Fruit fly (Drosophila melanogaster) whole organism, embryonic: Measurements from ENCODE around the gene Rpt6.
A peak's percentile ranks its signal among the peaks of the same experiment; 100 is the strongest.

Experiments
- Awh ChIP-seq: fragments of 200-800 bp; sonication (Bioruptor generic); IDR thresholded peaks from 2 replicates; pipeline ENCODE4, ENCODE4 v1.3.6; 2022; ENCODE audit warnings: missing biosample characterization, missing genetic modification characterization
- BEAF-32 ChIP-seq: fragments of 200-800 bp; sonication (Bioruptor generic); optimal IDR thresholded peaks from 3 replicates; lab custom pipeline; 2017; ENCODE audit warnings: missing biosample characterization, missing genetic modification characterization, mild to moderate bottlenecking, moderate library complexity, missing genetic modification reagents
- CG10565 ChIP-seq: fragments of 200-800 bp; sonication (Bioruptor generic); optimal IDR thresholded peaks from 3 replicates; lab custom pipeline; 2016; ENCODE audit warnings: missing biosample characterization, mild to moderate bottlenecking, missing genetic modification characterization
- CG11723 ChIP-seq: fragments of 200-800 bp; sonication (Bioruptor generic); optimal IDR thresholded peaks from 2 replicates; lab custom pipeline; 2017; ENCODE audit warnings: missing biosample characterization, mild to moderate bottlenecking, missing genetic modification characterization
- CG13424 ChIP-seq: fragments of 200-800 bp; sonication (Bioruptor generic); optimal IDR thresholded peaks from 2 replicates; lab custom pipeline; 2019; ENCODE audit warnings: missing biosample characterization, mild to moderate bottlenecking, missing genetic modification characterization, moderate library complexity
- CG14710 ChIP-seq: fragments of 200-800 bp; sonication (Bioruptor generic); optimal IDR thresholded peaks from 3 replicates; lab custom pipeline; 2019; ENCODE audit warnings: missing biosample characterization, mild to moderate bottlenecking, missing genetic modification characterization, moderate library complexity
- CG15011 ChIP-seq: fragments of 200-800 bp; sonication (Bioruptor generic); optimal IDR thresholded peaks from 3 replicates; lab custom pipeline; 2018; ENCODE audit warnings: missing biosample characterization, mild to moderate bottlenecking, missing genetic modification characterization
- CG17328 ChIP-seq: fragments of 200-800 bp; sonication (Bioruptor generic); IDR thresholded peaks from 2 replicates; pipeline ENCODE4 v1.3.6; 2022; ENCODE audit warnings: missing biosample characterization, missing genetic modification characterization
- CG17802 ChIP-seq: fragments of 200-800 bp; sonication (Bioruptor generic); optimal IDR thresholded peaks from 2 replicates; lab custom pipeline; 2018; ENCODE audit warnings: missing biosample characterization, mild to moderate bottlenecking, missing genetic modification characterization, moderate library complexity
- CG1792 ChIP-seq: fragments of 200-800 bp; sonication (Bioruptor generic); optimal IDR thresholded peaks from 2 replicates; lab custom pipeline; 2016; ENCODE audit warnings: missing biosample characterization, missing genetic modification characterization
- CG18599 ChIP-seq: fragments of 200-800 bp; sonication (Bioruptor generic); optimal IDR thresholded peaks from 3 replicates; lab custom pipeline; 2017; ENCODE audit warnings: missing biosample characterization, missing genetic modification characterization, mild to moderate bottlenecking, moderate library complexity, missing genetic modification reagents
- CG3995 ChIP-seq: fragments of 200-800 bp; sonication (Bioruptor generic); optimal IDR thresholded peaks from 3 replicates; lab custom pipeline; 2016; ENCODE audit warnings: missing biosample characterization, missing genetic modification characterization
- CG6689 ChIP-seq: fragments of 200-800 bp; sonication (Bioruptor generic); IDR thresholded peaks from 2 replicates; pipeline ENCODE4 v1.3.6; 2022; ENCODE audit warnings: missing biosample characterization, missing genetic modification characterization
- CG6765 ChIP-seq: fragments of 200-800 bp; sonication (Bioruptor generic); optimal IDR thresholded peaks from 3 replicates; lab custom pipeline; 2017; ENCODE audit warnings: missing biosample characterization, mild to moderate bottlenecking, missing genetic modification characterization
- CG8281 ChIP-seq: fragments of 200-800 bp; sonication (Bioruptor generic); optimal IDR thresholded peaks from 2 replicates; lab custom pipeline; 2018; ENCODE audit warnings: missing biosample characterization, mild to moderate bottlenecking, missing genetic modification characterization, moderate library complexity
- CG9876 ChIP-seq: fragments of 200-800 bp; sonication (Bioruptor generic); optimal IDR thresholded peaks from 2 replicates; lab custom pipeline; 2016; ENCODE audit warnings: missing biosample characterization, missing genetic modification characterization
- E2f1 ChIP-seq: fragments of 200-800 bp; sonication (Bioruptor generic); IDR thresholded peaks from 2 replicates; pipeline ENCODE4 v1.3.6; 2022; ENCODE audit warnings: missing biosample characterization, missing genetic modification characterization
- Fer1 ChIP-seq: fragments of 200-800 bp; sonication (Bioruptor generic); optimal IDR thresholded peaks from 2 replicates; lab custom pipeline; 2017; ENCODE audit warnings: missing biosample characterization, mild to moderate bottlenecking, missing genetic modification characterization
- HLH3B ChIP-seq: fragments of 200-800 bp; sonication (Bioruptor generic); IDR thresholded peaks from 2 replicates; pipeline ENCODE4 v1.3.6; 2022; ENCODE audit warnings: missing biosample characterization, missing genetic modification characterization
- HLH4C ChIP-seq: fragments of 200-800 bp; sonication (Bioruptor generic); IDR thresholded peaks from 3 replicates; pipeline ENCODE4 v1.3.6; 2022; ENCODE audit warnings: missing biosample characterization, missing genetic modification characterization; ENCODE audit not compliant: partially characterized antibody
- Hr78 ChIP-seq, 2 experiments: fragments of 200-800 bp in 1 of 2; fragments of >200 bp in 1 of 2; sonication (Bioruptor generic) in 1 of 2; optimal IDR thresholded peaks; 2 replicates each; lab custom pipeline; 2017 to 2019; ENCODE audit warnings: missing biosample characterization in 2 of 2, missing genetic modification characterization in 2 of 2, mild to moderate bottlenecking in 1 of 2, moderate library complexity in 1 of 2
- Kr ChIP-seq: fragments of 200-800 bp; sonication (Bioruptor generic); optimal IDR thresholded peaks from 2 replicates; lab custom pipeline; 2017; ENCODE audit warnings: missing biosample characterization, mild to moderate bottlenecking, missing genetic modification characterization
- Max ChIP-seq: fragments of 200-800 bp; sonication (Bioruptor generic); optimal IDR thresholded peaks from 2 replicates; lab custom pipeline; 2016; ENCODE audit warnings: missing biosample characterization, mild to moderate bottlenecking, missing genetic modification characterization
- NC2α ChIP-seq: fragments of 200-800 bp; sonication (Bioruptor generic); optimal IDR thresholded peaks from 2 replicates; lab custom pipeline; 2016; ENCODE audit warnings: missing biosample characterization, missing genetic modification characterization
- Neu2 ChIP-seq: fragments of 200-800 bp; sonication (Bioruptor generic); optimal IDR thresholded peaks from 3 replicates; lab custom pipeline; 2016; ENCODE audit warnings: missing biosample characterization, missing genetic modification characterization, borderline replicate concordance
- NfI ChIP-seq: fragments of 200-800 bp; sonication (Bioruptor generic); optimal IDR thresholded peaks from 3 replicates; lab custom pipeline; 2018; ENCODE audit warnings: missing biosample characterization, mild to moderate bottlenecking, missing genetic modification characterization, moderate library complexity
- Ptx1 ChIP-seq: fragments of 200-800 bp; sonication (Bioruptor generic); IDR thresholded peaks from 2 replicates; pipeline ENCODE4 v1.3.6; 2022; ENCODE audit warnings: missing biosample characterization, missing genetic modification characterization
- Sin3A ChIP-seq: fragments of >200 bp; optimal IDR thresholded peaks from 2 replicates; lab custom pipeline; 2018
- Trl ChIP-seq, 3 experiments: fragments of >200 bp in 2 of 3; fragments of 200-800 bp in 1 of 3; sonication (Bioruptor generic) in 1 of 3; optimal IDR thresholded peaks; 2 replicates in 1 of 3; 3 replicates in 2 of 3; lab custom pipeline; 2016 to 2017; ENCODE audit warnings: missing biosample characterization in 1 of 3, missing genetic modification characterization in 1 of 3
- Xrp1 ChIP-seq: fragments of 200-800 bp; sonication (Bioruptor generic); IDR thresholded peaks from 2 replicates; pipeline ENCODE4 v1.3.6; 2022; ENCODE audit warnings: missing biosample characterization, missing genetic modification characterization
- abd-A ChIP-seq: fragments of 200-800 bp; sonication (Bioruptor generic); optimal IDR thresholded peaks from 3 replicates; lab custom pipeline; 2019; ENCODE audit warnings: missing biosample characterization, mild to moderate bottlenecking, missing genetic modification characterization, moderate library complexity
- cas ChIP-seq: fragments of 200-800 bp; sonication (Bioruptor generic); IDR thresholded peaks from 2 replicates; pipeline ENCODE4 v1.3.6; 2022; ENCODE audit warnings: missing biosample characterization, missing genetic modification characterization
- chinmo ChIP-seq: fragments of 200-800 bp; sonication (Bioruptor generic); IDR thresholded peaks from 4 replicates; pipeline ENCODE4 v1.3.6; 2022; ENCODE audit warnings: missing biosample characterization, missing genetic modification characterization; ENCODE audit not compliant: partially characterized antibody
- ci ChIP-seq: fragments of 200-800 bp; sonication (Bioruptor generic); IDR thresholded peaks from 3 replicates; pipeline ENCODE4 v1.3.6; 2022; ENCODE audit warnings: missing biosample characterization, missing genetic modification characterization
- danr ChIP-seq: fragments of 200-800 bp; sonication (Bioruptor generic); IDR thresholded peaks from 2 replicates; pipeline ENCODE4 v1.3.6; 2022; ENCODE audit warnings: missing biosample characterization, missing genetic modification characterization
- disco-r ChIP-seq: fragments of 200-800 bp; sonication (Bioruptor generic); optimal IDR thresholded peaks from 2 replicates; lab custom pipeline; 2016; ENCODE audit warnings: missing biosample characterization, missing genetic modification characterization
- dpn ChIP-seq, 2 experiments: fragments of 200-800 bp; sonication (Bioruptor generic); optimal IDR thresholded peaks; 3 replicates each; lab custom pipeline; 2016; ENCODE audit warnings: missing biosample characterization in 2 of 2, missing genetic modification characterization in 2 of 2
- gsb-n ChIP-seq: fragments of 200-800 bp; sonication (Bioruptor generic); optimal IDR thresholded peaks from 3 replicates; lab custom pipeline; 2018; ENCODE audit warnings: missing biosample characterization, mild to moderate bottlenecking, missing genetic modification characterization
- lab ChIP-seq: fragments of 200-800 bp; sonication (Bioruptor generic); optimal IDR thresholded peaks from 3 replicates; lab custom pipeline; 2017; ENCODE audit warnings: missing biosample characterization, missing genetic modification characterization, mild to moderate bottlenecking, moderate library complexity, missing genetic modification reagents
- phol ChIP-seq: fragments of 200-800 bp; sonication (Bioruptor generic); optimal IDR thresholded peaks from 3 replicates; lab custom pipeline; 2018; ENCODE audit warnings: missing biosample characterization, mild to moderate bottlenecking, missing genetic modification characterization, moderate library complexity
- prd ChIP-seq, 3 experiments: fragments of >200 bp in 2 of 3; fragments of 200-800 bp in 1 of 3; sonication (Bioruptor generic) in 1 of 3; optimal IDR thresholded peaks in 2 of 3; IDR thresholded peaks in 1 of 3; 2 replicates in 2 of 3; 3 replicates in 1 of 3; pipeline versions ENCODE4 v1.3.6 to Lab custom; 2017 to 2022; ENCODE audit warnings: missing biosample characterization in 1 of 3, missing genetic modification characterization in 1 of 3
- pros ChIP-seq: fragments of 200-800 bp; sonication (Bioruptor generic); optimal IDR thresholded peaks from 3 replicates; lab custom pipeline; 2019; ENCODE audit warnings: missing biosample characterization, mild to moderate bottlenecking, missing genetic modification characterization, moderate library complexity
- schlank ChIP-seq: fragments of 200-800 bp; sonication (Bioruptor generic); optimal IDR thresholded peaks from 2 replicates; lab custom pipeline; 2018; ENCODE audit warnings: missing biosample characterization, mild to moderate bottlenecking, missing genetic modification characterization
- sna ChIP-seq: fragments of 200-800 bp; sonication (Bioruptor generic); IDR thresholded peaks from 2 replicates; pipeline ENCODE4 v1.3.6; 2022; ENCODE audit warnings: missing biosample characterization, missing genetic modification characterization; ENCODE audit not compliant: partially characterized antibody
- sob ChIP-seq: fragments of 200-800 bp; sonication (Bioruptor generic); IDR thresholded peaks from 2 replicates; pipeline ENCODE4 v1.3.6; 2022; ENCODE audit warnings: missing biosample characterization, missing genetic modification characterization
- sr ChIP-seq: fragments of 200-800 bp; sonication (Bioruptor generic); IDR thresholded peaks from 3 replicates; pipeline ENCODE4 v1.3.6; 2022; ENCODE audit warnings: missing biosample characterization, missing genetic modification characterization
- stwl ChIP-seq: fragments of 200-800 bp; sonication (Bioruptor generic); optimal IDR thresholded peaks from 3 replicates; lab custom pipeline; 2018; ENCODE audit warnings: missing biosample characterization, mild to moderate bottlenecking, missing genetic modification characterization, moderate library complexity

The Rpt6 gene

dm6 chrX:21306485-21307142 lies 9.2 kb upstream of the Rpt6 start, which contains the start of gene Abca3 (continued):
- TF ChIP-seq CG1792 (GFP tag; lab: Kevin White, UChicago) (no peak), CG15011 (GFP tag; lab: Kevin White, UChicago) (peak; percentile 10), NC2α (peak; percentile 1), abd-A (tag; lab: Kevin White, UChicago) (no peak), CG18599 (GFP tag; lab: Kevin White, UChicago) (peak; percentile 84), CG17802 (no peak), Hr78 (GFP tag; optimal IDR thresholded peaks at IDR 0.05; lab: Kevin White, UChicago) (no peak), Fer1 (GFP tag; lab: Kevin White, UChicago) (peak; percentile 74), CG13424 (tag; lab: Kevin White, UChicago) (peak; percentile 78), lab (GFP tag; lab: Kevin White, UChicago) (peak; percentile 79), phol (tag; lab: Kevin White, UChicago) (peak; percentile 64), gsb-n (peak; percentile 23), CG6689 (GFP tag; lab: Robert Waterston, UW) (no peak; the same call in 1 of the 2 replicates), cas (peak; percentile 32; the same call in 1 of the 2 replicates), CG6765 (GFP tag; lab: Kevin White, UChicago) (peak; percentile 50), HLH4C (GFP tag; lab: Robert Waterston, UW) (no peak), CG8281 (tag; lab: Kevin White, UChicago) (peak; percentile 2), danr (0 out of 2 replicates have a peak, but pooled peaks have one; percentile 18), Ptx1 (GFP tag; lab: Robert Waterston, UW) (peak; percentile 68), pros (GFP tag; lab: Kevin White, UChicago) (no peak), sob (GFP tag; lab: Robert Waterston, UW) (peak; percentile 71), ci (no peak), sna (GFP tag; lab: Robert Waterston, UW) (no peak), Max (peak; percentile 48), CG11723 (GFP tag; lab: Kevin White, UChicago) (peak; percentile 55), HLH3B (peak; percentile 25; the same call in 1 of the 2 replicates), Awh (GFP tag; lab: Robert Waterston, UW) (no peak), dpn (GFP tag; optimal IDR thresholded peaks at IDR 0.05; lab: Kevin White, UChicago) (peak; percentile 45 to 59), Sin3A (lab: Kevin White, UChicago) (peak; percentile 38), disco-r (no peak), Trl (optimal IDR thresholded peaks at IDR 0.05; lab: Kevin White, UChicago) (peak; percentile 63 to 89), Trl (GFP tag; optimal IDR thresholded peaks at IDR 0.05; lab: Kevin White, UChicago) (peak; percentile 68), Neu2 (no peak), schlank (tag; lab: Kevin White, UChicago) (peak; percentile 42), NfI (GFP tag; lab: Kevin White, UChicago) (peak; percentile 71), stwl (tag; lab: Kevin White, UChicago) (peak; percentile 30), Kr (GFP tag; lab: Kevin White, UChicago) (no peak), CG9876 (GFP tag; lab: Kevin White, UChicago) (no peak), chinmo (GFP tag; lab: Robert Waterston, UW) (no peak), CG10565 (no peak), CG17328 (GFP tag; lab: Robert Waterston, UW) (0 out of 2 replicates have a peak, but pooled peaks have one; percentile 23), BEAF-32 (peak; percentile 37), sr (GFP tag; lab: Robert Waterston, UW) (no peak), CG3995 (peak; percentile 49), CG14710 (tag; lab: Kevin White, UChicago) (peak; percentile 55), E2f1 (GFP tag; lab: Robert Waterston, UW) (no peak; the same call in 1 of the 2 replicates), Xrp1 (GFP tag; lab: Robert Waterston, UW) (peak; percentile 72), prd (optimal IDR thresholded peaks at IDR 0.05; lab: Kevin White, UChicago) (no peak), prd (GFP tag; IDR thresholded peaks at IDR 0.05; lab: Robert Waterston, UW) (peak; percentile 70; the same call in 2 of the 3 replicates)
